Fruit fly (Drosophila melanogaster) whole organism, wandering third instar larva: ENCODE measurements around the gene Cpr64Ad.

Experiments used
- Abd-B ChIP-seq: fragments of >200 bp; optimal IDR thresholded peaks from 2 replicates; lab custom pipeline; 2017; ENCODE audit warnings: missing biosample characterization, missing genetic modification characterization
- CG32264 ChIP-seq: fragments of 200-800 bp; sonication (Bioruptor generic); optimal IDR thresholded peaks from 2 replicates; lab custom pipeline; 2016; ENCODE audit warnings: missing biosample characterization, missing genetic modification characterization
- CG9705 ChIP-seq: fragments of 200-800 bp; sonication (Bioruptor generic); optimal IDR thresholded peaks from 2 replicates; lab custom pipeline; 2018; ENCODE audit warnings: missing biosample characterization, mild to moderate bottlenecking, missing genetic modification characterization
- Dfd ChIP-seq: fragments of >200 bp; optimal IDR thresholded peaks from 2 replicates; lab custom pipeline; 2017; ENCODE audit warnings: missing biosample characterization, missing genetic modification characterization
- GATAd ChIP-seq: sonication (Bioruptor generic); optimal IDR thresholded peaks from 2 replicates; lab custom pipeline; 2016; ENCODE audit warnings: missing biosample characterization, missing genetic modification characterization
- HLH106 ChIP-seq: fragments of 200-800 bp; optimal IDR thresholded peaks from 3 replicates; lab custom pipeline; 2019; ENCODE audit warnings: missing biosample characterization, mild to moderate bottlenecking, missing genetic modification characterization, moderate library complexity
- Hnf4 ChIP-seq: fragments of 200-800 bp; sonication (Bioruptor generic); optimal IDR thresholded peaks from 2 replicates; lab custom pipeline; 2016; ENCODE audit warnings: missing biosample characterization, mild to moderate bottlenecking, missing genetic modification characterization
- Hr78 ChIP-seq: fragments of >200 bp; optimal IDR thresholded peaks from 2 replicates; lab custom pipeline; 2017; ENCODE audit warnings: missing biosample characterization, missing genetic modification characterization
- Mio ChIP-seq: sonication (Bioruptor generic); optimal IDR thresholded peaks from 2 replicates; lab custom pipeline; 2016; ENCODE audit warnings: missing biosample characterization, missing genetic modification characterization
- Myc ChIP-seq: fragments of >200 bp; optimal IDR thresholded peaks from 2 replicates; lab custom pipeline; 2017
- N ChIP-seq: fragments of >200 bp; optimal IDR thresholded peaks from 2 replicates; lab custom pipeline; 2018; ENCODE audit warnings: missing biosample characterization, missing external identifiers, missing genetic modification characterization
- OdsH ChIP-seq: fragments of 200-800 bp; sonication (Bioruptor generic); optimal IDR thresholded peaks from 2 replicates; lab custom pipeline; 2016; ENCODE audit warnings: missing biosample characterization, mild to moderate bottlenecking, missing genetic modification characterization
- Rel ChIP-seq, 2 experiments: fragments of 200-800 bp; sonication (Bioruptor generic) in 1 of 2; optimal IDR thresholded peaks; 2 replicates in 1 of 2; 3 replicates in 1 of 2; lab custom pipeline; 2016 to 2019; ENCODE audit warnings: mild to moderate bottlenecking in 2 of 2, missing biosample characterization in 2 of 2, missing genetic modification characterization in 2 of 2, moderate library complexity in 1 of 2
- Vsx2 ChIP-seq: fragments of 200-300, 225-300 bp; sonication (Bioruptor generic); optimal IDR thresholded peaks from 2 replicates; lab custom pipeline; 2018; ENCODE audit warnings: missing biosample characterization, missing genetic modification characterization; ENCODE audit not compliant: partially characterized antibody
- br ChIP-seq: fragments of 200-800 bp; sonication (Bioruptor generic); optimal IDR thresholded peaks from 2 replicates; lab custom pipeline; 2016; ENCODE audit warnings: missing biosample characterization, missing genetic modification characterization
- brk ChIP-seq: fragments of 200-800 bp; sonication (Bioruptor generic); optimal IDR thresholded peaks from 2 replicates; lab custom pipeline; 2016; ENCODE audit warnings: missing biosample characterization, mild to moderate bottlenecking, missing genetic modification characterization
- dl ChIP-seq, 2 experiments: fragments of 175-275, 200-275 bp in 1 of 2; fragments of 200-275 bp in 1 of 2; sonication (Bioruptor generic); optimal IDR thresholded peaks; lab custom pipeline; 2018; ENCODE audit warnings: mild to moderate bottlenecking in 2 of 2, missing biosample characterization in 2 of 2, missing genetic modification characterization in 2 of 2, moderate library complexity in 2 of 2; ENCODE audit not compliant: partially characterized antibody in 2 of 2, insufficient read depth in 1 of 2
- dmrt93B ChIP-seq: fragments of 200-800 bp; sonication (Bioruptor generic); optimal IDR thresholded peaks from 2 replicates; lab custom pipeline; 2018; ENCODE audit warnings: missing biosample characterization, mild to moderate bottlenecking, missing genetic modification characterization
- dsf ChIP-seq: sonication (Bioruptor generic); optimal IDR thresholded peaks from 2 replicates; lab custom pipeline; 2016; ENCODE audit warnings: missing biosample characterization, missing genetic modification characterization, borderline replicate concordance
- ey ChIP-seq: fragments of 200-800 bp; sonication (Bioruptor generic); optimal IDR thresholded peaks from 2 replicates; lab custom pipeline; 2016; ENCODE audit warnings: missing biosample characterization, missing genetic modification characterization
- foxo ChIP-seq, 2 experiments: fragments of 200-800 bp; sonication (Bioruptor generic); optimal IDR thresholded peaks; 2 replicates in 1 of 2; 3 replicates in 1 of 2; lab custom pipeline; 2016 to 2017; ENCODE audit warnings: missing biosample characterization in 2 of 2, missing genetic modification characterization in 2 of 2
- fru ChIP-seq: fragments of 200-800 bp; sonication (Bioruptor generic); optimal IDR thresholded peaks from 3 replicates; lab custom pipeline; 2016; ENCODE audit warnings: missing biosample characterization, mild to moderate bottlenecking, missing genetic modification characterization
- h ChIP-seq: fragments of 200-800 bp; sonication (Bioruptor generic); optimal IDR thresholded peaks from 3 replicates; lab custom pipeline; 2016; ENCODE audit warnings: missing biosample characterization, mild to moderate bottlenecking, missing genetic modification characterization
- jim ChIP-seq: fragments of 175-275, 200-325 bp; sonication (Bioruptor generic); optimal IDR thresholded peaks from 2 replicates; lab custom pipeline; 2016; ENCODE audit warnings: missing biosample characterization, mild to moderate bottlenecking, missing genetic modification characterization
- lola ChIP-seq: fragments of >200 bp; optimal IDR thresholded peaks from 2 replicates; lab custom pipeline; 2017; ENCODE audit warnings: missing biosample characterization, missing genetic modification characterization
- pan ChIP-seq: fragments of >200 bp; optimal IDR thresholded peaks from 2 replicates; lab custom pipeline; 2017
- rgr ChIP-seq: fragments of 200-800 bp; sonication (Bioruptor generic); optimal IDR thresholded peaks from 3 replicates; lab custom pipeline; 2016; ENCODE audit warnings: missing biosample characterization, mild to moderate bottlenecking, missing genetic modification characterization
- tai ChIP-seq: sonication (Bioruptor generic); optimal IDR thresholded peaks from 2 replicates; lab custom pipeline; 2016; ENCODE audit warnings: missing biosample characterization, missing genetic modification characterization
- woc ChIP-seq: sonication (Bioruptor generic); optimal IDR thresholded peaks from 2 replicates; lab custom pipeline; 2016; ENCODE audit warnings: missing biosample characterization, mild to moderate bottlenecking, missing genetic modification characterization

Gene Cpr64Ad

dm6 chr3L:4187930-4188523, 27.2 kb upstream of the Cpr64Ad start, which contains the start of the genes Teh2 and tipE:
Teh2 (minus strand) TSS chr3L:4188023.
tipE (plus strand) TSS chr3L:4188499.
- no peak for TF ChIP-seq br (GFP tag; lab: Kevin White, UChicago)
- TF ChIP-seq Hr78: no peak
- TF ChIP-seq woc: peak; percentile 9
- no peak for TF ChIP-seq CG32264
- no peak for TF ChIP-seq h
- TF ChIP-seq ey: no peak
- no peak for TF ChIP-seq Mio (GFP tag; lab: Kevin White, UChicago)
- peak; percentile 64 for TF ChIP-seq Myc (lab: Kevin White, UChicago)
- no peak for TF ChIP-seq foxo (GFP tag; optimal IDR thresholded peaks at IDR 0.05; lab: Kevin White, UChicago)
- no peak for TF ChIP-seq jim (GFP tag; lab: Kevin White, UChicago)
- no peak for TF ChIP-seq rgr (GFP tag; lab: Kevin White, UChicago)
- TF ChIP-seq N (GFP tag; lab: Kevin White, UChicago): no peak
- TF ChIP-seq HLH106 (tag; lab: Kevin White, UChicago): no peak
- no peak for TF ChIP-seq CG9705

dm6 chr3L:4193730-4194649, 21.2 kb upstream of the Cpr64Ad start, which contains the start of gene CG43367:
CG43367 (plus strand) TSS chr3L:4193993.
- TF ChIP-seq dmrt93B (GFP tag; lab: Kevin White, UChicago) (no peak), Rel (GFP tag; optimal IDR thresholded peaks at IDR 0.05; lab: Kevin White, UChicago) (no peak), Rel (tag; optimal IDR thresholded peaks at IDR 0.05; lab: Kevin White, UChicago) (peak; percentile 57), fru (no peak), foxo (GFP tag; optimal IDR thresholded peaks at IDR 0.05; lab: Kevin White, UChicago) (peak in 1 of 2 experiments; percentile 16)

dm6 chr3L:4204239-4204638, 10.9 kb upstream of the Cpr64Ad start, which contains the start of gene CG15005:
CG15005 (minus strand) TSS chr3L:4204339.
- TF ChIP-seq Hnf4 (no peak), CG9705 (no peak), foxo (GFP tag; optimal IDR thresholded peaks at IDR 0.05; lab: Kevin White, UChicago) (no peak), N (GFP tag; lab: Kevin White, UChicago) (no peak), dmrt93B (GFP tag; lab: Kevin White, UChicago) (no peak), OdsH (GFP tag; lab: Kevin White, UChicago) (no peak), Dfd (GFP tag; lab: Kevin White, UChicago) (no peak), dsf (GFP tag; lab: Kevin White, UChicago) (no peak), HLH106 (tag; lab: Kevin White, UChicago) (no peak), jim (GFP tag; lab: Kevin White, UChicago) (no peak), Vsx2 (GFP tag; lab: Kevin White, UChicago) (no peak), Abd-B (no peak), lola (GFP tag; lab: Kevin White, UChicago) (no peak), br (GFP tag; lab: Kevin White, UChicago) (no peak), pan (lab: Kevin White, UChicago) (no peak), ey (no peak), Rel (GFP tag; optimal IDR thresholded peaks at IDR 0.05; lab: Kevin White, UChicago) (no peak), Rel (tag; optimal IDR thresholded peaks at IDR 0.05; lab: Kevin White, UChicago) (no peak), dl (GFP tag; optimal IDR thresholded peaks at IDR 0.05; lab: Kevin White, UChicago; ENCODE audit: insufficient read depth in 1 of 2, partially characterized antibody in 2 of 2) (no peak)

DNA sequence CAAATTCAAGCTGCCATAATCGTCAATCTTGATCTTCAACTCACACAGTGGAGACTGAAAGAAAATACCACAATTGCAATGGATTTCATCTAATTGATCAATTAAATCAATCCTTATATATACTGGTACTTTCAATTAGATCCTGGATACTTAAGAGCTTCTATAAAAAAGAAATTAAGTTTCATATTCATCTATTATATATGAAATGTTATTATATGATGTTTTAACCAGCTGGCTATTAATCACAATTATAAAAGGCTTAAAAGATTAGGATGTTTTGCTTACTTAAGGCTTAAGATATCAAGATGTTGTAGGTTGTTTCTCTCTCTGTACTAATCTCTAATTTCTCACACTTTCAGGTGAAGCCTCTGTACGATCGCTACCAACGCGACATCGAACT, 10.3 kb upstream of the Cpr64Ad start:
- TF ChIP-seq jim (GFP tag; lab: Kevin White, UChicago) (no peak), Hr78 (no peak), foxo (GFP tag; optimal IDR thresholded peaks at IDR 0.05; lab: Kevin White, UChicago) (no peak), fru (no peak), rgr (GFP tag; lab: Kevin White, UChicago) (no peak), Rel (GFP tag; optimal IDR thresholded peaks at IDR 0.05; lab: Kevin White, UChicago) (no peak), Rel (tag; optimal IDR thresholded peaks at IDR 0.05; lab: Kevin White, UChicago) (no peak), woc (no peak), brk (GFP tag; lab: Kevin White, UChicago) (no peak), Dfd (GFP tag; lab: Kevin White, UChicago) (no peak), Vsx2 (GFP tag; lab: Kevin White, UChicago) (no peak), tai (no peak), GATAd (GFP tag; lab: Kevin White, UChicago) (no peak), ey (no peak), pan (lab: Kevin White, UChicago) (no peak)
